Fruit fly (Drosophila melanogaster) whole organism, embryonic: ENCODE measurements around the gene CG31436.

Source experiments
- CG11398 ChIP-seq: fragments of 200-800 bp; sonication (Bioruptor generic); optimal IDR thresholded peaks from 2 replicates; lab custom pipeline; 2016; ENCODE audit warnings: missing biosample characterization, missing genetic modification characterization
- CG1233 ChIP-seq: fragments of 200-800 bp; sonication (Bioruptor generic); optimal IDR thresholded peaks from 4 replicates; lab custom pipeline; 2018; ENCODE audit warnings: missing biosample characterization, mild to moderate bottlenecking, missing genetic modification characterization
- CG13296 ChIP-seq: fragments of 200-800 bp; sonication (Bioruptor generic); optimal IDR thresholded peaks from 3 replicates; lab custom pipeline; 2018; ENCODE audit warnings: missing biosample characterization, mild to moderate bottlenecking, missing genetic modification characterization
- CG15514 ChIP-seq: fragments of 200-800 bp; sonication (Bioruptor generic); optimal IDR thresholded peaks from 3 replicates; lab custom pipeline; 2017; ENCODE audit warnings: missing biosample characterization, missing genetic modification characterization, mild to moderate bottlenecking, moderate library complexity, missing genetic modification reagents
- CG16863 ChIP-seq: fragments of 200-800 bp; sonication (Bioruptor generic); optimal IDR thresholded peaks from 3 replicates; lab custom pipeline; 2016; ENCODE audit warnings: missing biosample characterization, missing genetic modification characterization
- CG31365 ChIP-seq: fragments of 200-800 bp; sonication (Bioruptor generic); optimal IDR thresholded peaks from 2 replicates; lab custom pipeline; 2018; ENCODE audit warnings: missing biosample characterization, mild to moderate bottlenecking, missing genetic modification characterization
- CG3281 ChIP-seq: fragments of 200-800 bp; sonication (Bioruptor generic); optimal IDR thresholded peaks from 3 replicates; lab custom pipeline; 2017; ENCODE audit warnings: missing biosample characterization, mild to moderate bottlenecking, missing genetic modification characterization
- CG34376 ChIP-seq: fragments of 200-800 bp; sonication (Bioruptor generic); optimal IDR thresholded peaks from 2 replicates; lab custom pipeline; 2018; ENCODE audit warnings: missing biosample characterization, mild to moderate bottlenecking, missing genetic modification characterization
- CG4328 ChIP-seq: fragments of 200-800 bp; sonication (Bioruptor generic); optimal IDR thresholded peaks from 3 replicates; lab custom pipeline; 2017; ENCODE audit warnings: missing biosample characterization, missing genetic modification reagents, missing genetic modification characterization
- CG7556 ChIP-seq: fragments of 200-800 bp; sonication (Bioruptor generic); optimal IDR thresholded peaks from 2 replicates; lab custom pipeline; 2017; ENCODE audit warnings: missing biosample characterization, mild to moderate bottlenecking, missing genetic modification characterization
- CG7786 ChIP-seq: fragments of 200-800 bp; sonication (Bioruptor generic); optimal IDR thresholded peaks from 2 replicates; lab custom pipeline; 2016; ENCODE audit warnings: missing biosample characterization, missing genetic modification characterization
- CG7839 ChIP-seq: fragments of 200-800 bp; sonication (Bioruptor generic); optimal IDR thresholded peaks from 3 replicates; lab custom pipeline; 2018; ENCODE audit warnings: missing biosample characterization, mild to moderate bottlenecking, missing genetic modification characterization, moderate library complexity
- CG8089 ChIP-seq: fragments of 200-800 bp; sonication (Bioruptor generic); optimal IDR thresholded peaks from 3 replicates; lab custom pipeline; 2016; ENCODE audit warnings: missing biosample characterization, missing genetic modification characterization
- CG8944 ChIP-seq: fragments of 200-800 bp; sonication (Bioruptor generic); optimal IDR thresholded peaks from 3 replicates; lab custom pipeline; 2016; ENCODE audit warnings: missing biosample characterization, missing genetic modification characterization
- CG9437 ChIP-seq: fragments of 200-800 bp; sonication (Bioruptor generic); optimal IDR thresholded peaks from 2 replicates; lab custom pipeline; 2018; ENCODE audit warnings: missing biosample characterization, mild to moderate bottlenecking, missing genetic modification characterization
- CTCF ChIP-seq: fragments of 200-800 bp; sonication (Bioruptor generic); optimal IDR thresholded peaks from 2 replicates; lab custom pipeline; 2017; ENCODE audit warnings: missing biosample characterization, mild to moderate bottlenecking, missing genetic modification characterization, moderate library complexity
- Dip2 ChIP-seq: fragments of 200-800 bp; sonication (Bioruptor generic); IDR thresholded peaks from 2 replicates; pipeline ENCODE4 v1.3.6; 2022; ENCODE audit warnings: missing biosample characterization, missing genetic modification characterization
- Dp ChIP-seq: fragments of 200-800 bp; sonication (Bioruptor generic); optimal IDR thresholded peaks from 2 replicates; lab custom pipeline; 2018; ENCODE audit warnings: missing biosample characterization, mild to moderate bottlenecking, missing genetic modification characterization, moderate library complexity
- E2f2 ChIP-seq: fragments of 200-800 bp; sonication (Bioruptor generic); IDR thresholded peaks from 2 replicates; pipeline ENCODE4 v1.3.6; 2022; ENCODE audit warnings: missing biosample characterization, missing genetic modification characterization
- Ets65A ChIP-seq: fragments of 200-800 bp; sonication (Bioruptor generic); peaks from one replicate; lab custom pipeline; 2016; ENCODE audit warnings: missing biosample characterization, missing genetic modification characterization
- Ets97D ChIP-seq: fragments of 200-800 bp; sonication (Bioruptor generic); optimal IDR thresholded peaks from 3 replicates; lab custom pipeline; 2016; ENCODE audit warnings: missing biosample characterization, missing genetic modification characterization
- H15 ChIP-seq: fragments of 200-800 bp; sonication (Bioruptor generic); IDR thresholded peaks from 3 replicates; pipeline ENCODE4 v1.3.6; 2022; ENCODE audit warnings: missing biosample characterization, missing genetic modification characterization
- Med ChIP-seq: fragments of 200-800 bp; sonication (Bioruptor generic); peaks from one replicate; lab custom pipeline; 2016; ENCODE audit warnings: missing biosample characterization, missing genetic modification characterization, mild to moderate bottlenecking, inconsistent platforms, moderate library complexity
- Meics ChIP-seq: fragments of 200-800 bp; sonication (Bioruptor generic); optimal IDR thresholded peaks from 2 replicates; lab custom pipeline; 2017; ENCODE audit warnings: missing biosample characterization, mild to moderate bottlenecking, missing genetic modification characterization
- NK7.1 ChIP-seq: fragments of 200-800 bp; sonication (Bioruptor generic); optimal IDR thresholded peaks from 3 replicates; lab custom pipeline; 2016; ENCODE audit warnings: missing biosample characterization, missing genetic modification characterization
- Oaz ChIP-seq: fragments of 200-800 bp; sonication (Bioruptor generic); IDR thresholded peaks from 2 replicates; pipeline ENCODE4 v1.3.6; 2022; ENCODE audit warnings: missing biosample characterization, missing genetic modification characterization
- Side ChIP-seq: fragments of 200-800 bp; sonication (Bioruptor generic); optimal IDR thresholded peaks from 2 replicates; lab custom pipeline; 2016; ENCODE audit warnings: missing biosample characterization, missing genetic modification characterization
- ase ChIP-seq: fragments of 200-800 bp; sonication (Bioruptor generic); IDR thresholded peaks from 3 replicates; pipeline ENCODE4 v1.3.6; 2022; ENCODE audit warnings: missing biosample characterization, missing genetic modification characterization
- bcd ChIP-seq: fragments of 200-800 bp; sonication (Bioruptor generic); optimal IDR thresholded peaks from 2 replicates; lab custom pipeline; 2017; ENCODE audit warnings: missing biosample characterization, mild to moderate bottlenecking, missing genetic modification characterization
- caup ChIP-seq: fragments of 200-800 bp; sonication (Bioruptor generic); optimal IDR thresholded peaks from 3 replicates; lab custom pipeline; 2017; ENCODE audit warnings: missing biosample characterization, mild to moderate bottlenecking, missing genetic modification characterization, moderate library complexity; ENCODE audit not compliant: severe bottlenecking
- eve ChIP-seq, 2 experiments: fragments of >200 bp; optimal IDR thresholded peaks; 2 replicates each; lab custom pipeline; 2017; ENCODE audit warnings: missing biosample characterization in 2 of 2, missing genetic modification characterization in 2 of 2
- gt ChIP-seq: fragments of 200-800 bp; sonication (Bioruptor generic); IDR thresholded peaks from 2 replicates; pipeline ENCODE4 v1.3.6; 2022; ENCODE audit warnings: missing biosample characterization, missing genetic modification characterization
- ind ChIP-seq: fragments of 200-800 bp; sonication (Bioruptor generic); optimal IDR thresholded peaks from 3 replicates; lab custom pipeline; 2016; ENCODE audit warnings: missing biosample characterization, missing genetic modification characterization
- inv ChIP-seq: fragments of 200-800 bp; sonication (Bioruptor generic); IDR thresholded peaks from 2 replicates; pipeline ENCODE4 v1.3.6; 2022; ENCODE audit warnings: missing biosample characterization, missing genetic modification characterization; ENCODE audit not compliant: partially characterized antibody
- lab ChIP-seq: fragments of 200-800 bp; sonication (Bioruptor generic); optimal IDR thresholded peaks from 3 replicates; lab custom pipeline; 2017; ENCODE audit warnings: missing biosample characterization, missing genetic modification characterization, mild to moderate bottlenecking, moderate library complexity, missing genetic modification reagents
- mirr ChIP-seq: fragments of 200-800 bp; sonication (Bioruptor generic); optimal IDR thresholded peaks from 3 replicates; lab custom pipeline; 2018; ENCODE audit warnings: missing biosample characterization, mild to moderate bottlenecking, missing genetic modification characterization
- nerfin-2 ChIP-seq: fragments of 200-800 bp; sonication (Bioruptor generic); IDR thresholded peaks from 2 replicates; pipeline ENCODE4 v1.3.6; 2022; ENCODE audit warnings: missing biosample characterization, missing genetic modification characterization; ENCODE audit not compliant: partially characterized antibody
- sd ChIP-seq: fragments of 200-800 bp; sonication (Bioruptor generic); optimal IDR thresholded peaks from 3 replicates; lab custom pipeline; 2018; ENCODE audit warnings: missing biosample characterization, mild to moderate bottlenecking, missing genetic modification characterization, moderate library complexity
- sqz ChIP-seq: fragments of 200-800 bp; sonication (Bioruptor generic); optimal IDR thresholded peaks from 3 replicates; lab custom pipeline; 2018; ENCODE audit warnings: missing biosample characterization, mild to moderate bottlenecking, missing genetic modification characterization
- sug ChIP-seq: fragments of 200-800 bp; optimal IDR thresholded peaks from 2 replicates; lab custom pipeline; 2019; ENCODE audit warnings: missing biosample characterization, mild to moderate bottlenecking, missing genetic modification characterization, moderate library complexity
- zen ChIP-seq: fragments of 200-800 bp; sonication (Bioruptor generic); optimal IDR thresholded peaks from 3 replicates; lab custom pipeline; 2018; ENCODE audit warnings: missing biosample characterization, mild to moderate bottlenecking, missing genetic modification characterization, moderate library complexity

Gene CG31436

DNA sequence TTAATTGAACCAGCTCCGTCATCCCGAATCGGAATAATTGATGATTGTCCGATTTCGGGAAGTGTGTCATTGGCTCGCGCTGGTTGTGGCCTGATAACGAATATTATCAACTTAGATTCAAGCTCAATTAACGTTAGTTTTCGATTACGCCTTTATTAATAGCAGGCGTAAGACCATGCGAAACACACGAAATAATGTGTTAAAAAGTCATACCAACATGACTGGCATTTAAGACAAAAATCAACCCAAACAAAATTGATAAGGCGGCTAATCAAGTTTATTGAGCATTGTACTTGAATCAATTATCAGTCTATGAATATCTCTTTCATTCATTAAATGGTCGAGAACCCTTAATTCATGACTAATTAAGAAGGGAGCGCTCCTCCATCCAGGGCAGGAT, 5.2 kb downstream of the CG31436 start (continued):
- no peak for TF ChIP-seq Med (GFP tag; lab: Kevin White, UChicago)
- no peak for TF ChIP-seq CG16863 (GFP tag; lab: Kevin White, UChicago)
- no peak for TF ChIP-seq CG11398 (GFP tag; lab: Kevin White, UChicago)
- no peak for TF ChIP-seq ind (GFP tag; lab: Kevin White, UChicago)
- no peak for TF ChIP-seq CG8944 (GFP tag; lab: Kevin White, UChicago)
- peak; percentile 3 for TF ChIP-seq sd
- TF ChIP-seq nerfin-2 = no peak
- no peak for TF ChIP-seq gt (GFP tag; lab: Robert Waterston, UW)
- TF ChIP-seq H15 (GFP tag; lab: Robert Waterston, UW) = no peak
- TF ChIP-seq Meics (GFP tag; lab: Kevin White, UChicago) = no peak
- no peak for TF ChIP-seq Oaz
- TF ChIP-seq sug (tag; lab: Kevin White, UChicago) = peak; percentile 69
- peak; percentile 7 for TF ChIP-seq CG34376

DNA sequence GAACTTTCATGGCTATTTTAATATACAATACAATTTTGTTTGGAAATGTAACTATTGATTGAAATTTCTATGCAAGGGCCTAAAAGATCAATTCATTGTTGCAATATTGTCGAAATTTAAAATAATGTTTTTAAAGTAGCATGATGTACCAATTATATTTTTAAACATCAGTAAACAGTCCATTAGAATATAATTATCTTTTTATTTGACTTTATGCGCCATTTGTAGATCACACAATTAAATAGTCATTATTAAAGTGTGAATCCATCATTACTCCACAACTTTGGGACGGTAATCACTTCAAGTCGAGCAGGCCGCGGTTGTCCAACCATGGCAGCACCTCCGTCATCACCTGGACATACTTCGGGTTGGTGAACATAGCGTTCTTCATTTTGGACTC, 6.9 kb downstream of the CG31436 start, which contains the start of gene CG31099:
Gene CG31099 (minus strand): TSS at position 101 of the 400 bp plus-strand sequence.
- no peak for TF ChIP-seq CG3281
- TF ChIP-seq lab (GFP tag; lab: Kevin White, UChicago) = no peak
- TF ChIP-seq CG31365 (tag; lab: Kevin White, UChicago) = no peak
- TF ChIP-seq ase = no peak
- TF ChIP-seq eve (GFP tag; optimal IDR thresholded peaks at IDR 0.05; lab: Kevin White, UChicago) = no peak
- no peak for TF ChIP-seq inv (GFP tag; lab: Robert Waterston, UW)
- TF ChIP-seq NK7.1 = no peak
- TF ChIP-seq, all 482 proteins: peak for 0

DNA sequence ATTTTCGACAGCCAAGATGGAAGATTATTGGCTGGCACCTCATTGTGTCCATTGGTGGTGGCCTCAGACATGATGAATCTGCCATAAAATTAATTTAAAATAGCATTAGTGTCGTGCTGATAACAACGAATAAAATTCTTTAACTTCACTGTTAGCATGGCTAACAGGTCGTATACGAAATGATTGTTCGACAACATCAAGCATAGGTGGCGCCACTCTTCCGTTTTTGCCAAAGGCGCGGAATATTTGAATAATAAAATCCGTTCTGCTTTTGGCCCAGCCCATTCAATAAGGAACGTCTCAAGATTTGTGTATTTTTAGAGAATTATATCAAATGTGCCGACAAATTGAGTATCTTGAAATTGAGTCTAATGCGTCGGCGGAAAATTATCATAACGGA, 8.6 kb downstream of the CG31436 start:
- TF ChIP-seq Ets65A (GFP tag; lab: Kevin White, UChicago) = peak; percentile 43
- TF ChIP-seq CTCF (GFP tag; lab: Kevin White, UChicago) = peak; percentile 89
- TF ChIP-seq CG3281 = peak; percentile 11
- peak; percentile 45 for TF ChIP-seq Dp (GFP tag; lab: Kevin White, UChicago)
- no peak for TF ChIP-seq CG4328 (GFP tag; lab: Kevin White, UChicago)
- TF ChIP-seq CG7556 (GFP tag; lab: Kevin White, UChicago) = no peak
- peak; percentile 63 for TF ChIP-seq E2f2 (GFP tag; lab: Robert Waterston, UW)
- peak; percentile 11 for TF ChIP-seq CG1233 (GFP tag; lab: Kevin White, UChicago)
- peak; percentile 84 for TF ChIP-seq Dip2 (GFP tag; lab: Robert Waterston, UW)
- TF ChIP-seq CG15514 = peak; percentile 29
- peak; percentile 70 for TF ChIP-seq Med (GFP tag; lab: Kevin White, UChicago)
- TF ChIP-seq mirr (GFP tag; lab: Kevin White, UChicago) = peak; percentile 49
- TF ChIP-seq Ets97D (GFP tag; lab: Kevin White, UChicago) = peak; percentile 22
- TF ChIP-seq bcd = peak; percentile 3
- peak; percentile 23 for TF ChIP-seq CG13296 (GFP tag; lab: Kevin White, UChicago)
- no peak for TF ChIP-seq sqz
- no peak for TF ChIP-seq nerfin-2
- TF ChIP-seq CG7839 (tag; lab: Kevin White, UChicago) = peak; percentile 11
- peak; percentile 26 for TF ChIP-seq lab (GFP tag; lab: Kevin White, UChicago)
- TF ChIP-seq CG7786 = no peak
- no peak for TF ChIP-seq Side (GFP tag; lab: Kevin White, UChicago)
- peak; percentile 27 for TF ChIP-seq Meics (GFP tag; lab: Kevin White, UChicago)
- peak; percentile 1 for TF ChIP-seq CG9437 (GFP tag; lab: Kevin White, UChicago)
- no peak for TF ChIP-seq CG8089 (GFP tag; lab: Kevin White, UChicago)
- peak; percentile 26 for TF ChIP-seq caup (GFP tag; lab: Kevin White, UChicago)
- no peak for TF ChIP-seq zen (tag; lab: Kevin White, UChicago)
